Fruit fly (Drosophila melanogaster) whole organism, embryonic: ENCODE results near the gene xmas.

Experiments
- Atf-2 ChIP-seq: fragments of 200-800 bp; sonication (Bioruptor generic); optimal IDR thresholded peaks from 2 replicates; lab custom pipeline; 2016; ENCODE audit warnings: missing biosample characterization, missing genetic modification characterization
- B-H1 ChIP-seq: fragments of 200-800 bp; sonication (Bioruptor generic); IDR thresholded peaks from 3 replicates; pipeline ENCODE4 v1.3.6; 2022; ENCODE audit warnings: missing biosample characterization, missing genetic modification characterization
- CG10267 ChIP-seq: fragments of 200-800 bp; sonication (Bioruptor generic); optimal IDR thresholded peaks from 2 replicates; lab custom pipeline; 2018; ENCODE audit warnings: missing biosample characterization, mild to moderate bottlenecking, missing genetic modification characterization, moderate library complexity
- CG12071 ChIP-seq: fragments of 200-800 bp; sonication (Bioruptor generic); optimal IDR thresholded peaks from 3 replicates; lab custom pipeline; 2018; ENCODE audit warnings: missing biosample characterization, mild to moderate bottlenecking, missing genetic modification characterization
- CG12104 ChIP-seq: fragments of 200-800 bp; sonication (Bioruptor generic); optimal IDR thresholded peaks from 3 replicates; lab custom pipeline; 2016; ENCODE audit warnings: missing biosample characterization, missing genetic modification characterization
- CG12659 ChIP-seq: fragments of 200-800 bp; sonication (Bioruptor generic); optimal IDR thresholded peaks from 3 replicates; lab custom pipeline; 2017; ENCODE audit warnings: mild to moderate bottlenecking, missing biosample characterization, missing genetic modification reagents, missing genetic modification characterization
- CG12769 ChIP-seq: fragments of 200-800 bp; sonication (Bioruptor generic); optimal IDR thresholded peaks from 2 replicates; lab custom pipeline; 2019; ENCODE audit warnings: missing biosample characterization, mild to moderate bottlenecking, missing genetic modification characterization, moderate library complexity
- CG13894 ChIP-seq: fragments of 200-800 bp; sonication (Bioruptor generic); optimal IDR thresholded peaks from 3 replicates; lab custom pipeline; 2018; ENCODE audit warnings: missing biosample characterization, mild to moderate bottlenecking, missing genetic modification characterization, moderate library complexity
- CG14441 ChIP-seq: fragments of 200-800 bp; sonication (Bioruptor generic); IDR thresholded peaks from 2 replicates; pipeline ENCODE4 v1.3.6; 2022; ENCODE audit warnings: missing biosample characterization, missing genetic modification characterization
- CG1529 ChIP-seq: fragments of 200-800 bp; sonication (Bioruptor generic); optimal IDR thresholded peaks from 3 replicates; lab custom pipeline; 2018; ENCODE audit warnings: missing biosample characterization, missing genetic modification characterization
- CG15514 ChIP-seq: fragments of 200-800 bp; sonication (Bioruptor generic); optimal IDR thresholded peaks from 3 replicates; lab custom pipeline; 2017; ENCODE audit warnings: missing biosample characterization, missing genetic modification characterization, mild to moderate bottlenecking, moderate library complexity, missing genetic modification reagents
- CG15696 ChIP-seq: fragments of 200-800 bp; sonication (Bioruptor generic); optimal IDR thresholded peaks from 2 replicates; lab custom pipeline; 2019; ENCODE audit warnings: missing biosample characterization, mild to moderate bottlenecking, missing genetic modification characterization, moderate library complexity
- CG16815 ChIP-seq: fragments of 200-800 bp; sonication (Bioruptor generic); optimal IDR thresholded peaks from 3 replicates; lab custom pipeline; 2017; ENCODE audit warnings: missing biosample characterization, mild to moderate bottlenecking, missing genetic modification characterization
- CG17186 ChIP-seq: fragments of 200-800 bp; sonication (Bioruptor generic); optimal IDR thresholded peaks from 3 replicates; lab custom pipeline; 2017; ENCODE audit warnings: missing biosample characterization, missing genetic modification reagents, missing genetic modification characterization
- CG1832 ChIP-seq: fragments of 200-800 bp; sonication (Bioruptor generic); optimal IDR thresholded peaks from 2 replicates; lab custom pipeline; 2017; ENCODE audit warnings: missing biosample characterization, mild to moderate bottlenecking, missing genetic modification characterization, inconsistent platforms
- CG18476 ChIP-seq: fragments of 200-800 bp; sonication (Bioruptor generic); optimal IDR thresholded peaks from 2 replicates; lab custom pipeline; 2016; ENCODE audit warnings: missing biosample characterization, mild to moderate bottlenecking, missing genetic modification characterization
- CG2116 ChIP-seq: fragments of 200-800 bp; sonication (Bioruptor generic); optimal IDR thresholded peaks from 3 replicates; lab custom pipeline; 2018; ENCODE audit warnings: missing biosample characterization, mild to moderate bottlenecking, missing genetic modification characterization
- CG2678 ChIP-seq: fragments of 200-800 bp; sonication (Bioruptor generic); optimal IDR thresholded peaks from 3 replicates; lab custom pipeline; 2019; ENCODE audit warnings: missing biosample characterization, mild to moderate bottlenecking, missing genetic modification characterization, moderate library complexity
- CG30431 ChIP-seq: fragments of 200-800 bp; sonication (Bioruptor generic); optimal IDR thresholded peaks from 2 replicates; lab custom pipeline; 2017; ENCODE audit warnings: missing biosample characterization, missing genetic modification characterization
- CG6765 ChIP-seq: fragments of 200-800 bp; sonication (Bioruptor generic); optimal IDR thresholded peaks from 3 replicates; lab custom pipeline; 2017; ENCODE audit warnings: missing biosample characterization, mild to moderate bottlenecking, missing genetic modification characterization
- CG8359 ChIP-seq: fragments of 200-800 bp; sonication (Bioruptor generic); optimal IDR thresholded peaks from 2 replicates; lab custom pipeline; 2017; ENCODE audit warnings: missing biosample characterization, mild to moderate bottlenecking, missing genetic modification characterization, borderline replicate concordance
- CG8478 ChIP-seq: fragments of >200 bp; optimal IDR thresholded peaks from 2 replicates; lab custom pipeline; 2018
- CG9876 ChIP-seq: fragments of 200-800 bp; sonication (Bioruptor generic); optimal IDR thresholded peaks from 2 replicates; lab custom pipeline; 2016; ENCODE audit warnings: missing biosample characterization, missing genetic modification characterization
- CG9932 ChIP-seq: fragments of 200-800 bp; sonication (Bioruptor generic); IDR thresholded peaks from 2 replicates; pipeline ENCODE4 v1.3.6; 2022; ENCODE audit warnings: missing biosample characterization, missing genetic modification characterization
- HLH4C ChIP-seq: fragments of 200-800 bp; sonication (Bioruptor generic); IDR thresholded peaks from 3 replicates; pipeline ENCODE4 v1.3.6; 2022; ENCODE audit warnings: missing biosample characterization, missing genetic modification characterization; ENCODE audit not compliant: partially characterized antibody
- Hand ChIP-seq: fragments of 200-800 bp; sonication (Bioruptor generic); optimal IDR thresholded peaks from 2 replicates; lab custom pipeline; 2017; ENCODE audit warnings: mild to moderate bottlenecking, missing biosample characterization, missing genetic modification reagents, missing genetic modification characterization
- Lpt ChIP-seq: fragments of >200 bp; optimal IDR thresholded peaks from 2 replicates; lab custom pipeline; 2018; ENCODE audit warnings: missing biosample characterization, missing genetic modification characterization
- PHDP ChIP-seq: fragments of 200-800 bp; sonication (Bioruptor generic); optimal IDR thresholded peaks from 3 replicates; lab custom pipeline; 2018; ENCODE audit warnings: missing biosample characterization, mild to moderate bottlenecking, missing genetic modification characterization, moderate library complexity
- Side ChIP-seq: fragments of 200-800 bp; sonication (Bioruptor generic); optimal IDR thresholded peaks from 2 replicates; lab custom pipeline; 2016; ENCODE audit warnings: missing biosample characterization, missing genetic modification characterization
- Sry-δ ChIP-seq: fragments of 200-800 bp; sonication (Bioruptor generic); optimal IDR thresholded peaks from 2 replicates; lab custom pipeline; 2016; ENCODE audit warnings: missing biosample characterization, missing genetic modification characterization
- YL-1 ChIP-seq: fragments of 200-800 bp; sonication (Bioruptor generic); optimal IDR thresholded peaks from 3 replicates; lab custom pipeline; 2017; ENCODE audit warnings: missing biosample characterization, mild to moderate bottlenecking, missing genetic modification characterization
- ato ChIP-seq: fragments of 200-800 bp; sonication (Bioruptor generic); IDR thresholded peaks from 2 replicates; pipeline ENCODE4 v1.3.6; 2022; ENCODE audit warnings: missing biosample characterization, missing genetic modification characterization; ENCODE audit not compliant: partially characterized antibody
- chinmo ChIP-seq: fragments of 200-800 bp; sonication (Bioruptor generic); IDR thresholded peaks from 4 replicates; pipeline ENCODE4 v1.3.6; 2022; ENCODE audit warnings: missing biosample characterization, missing genetic modification characterization; ENCODE audit not compliant: partially characterized antibody
- dan ChIP-seq: fragments of 200-800 bp; sonication (Bioruptor generic); IDR thresholded peaks from 2 replicates; pipeline ENCODE4 v1.3.6; 2022; ENCODE audit warnings: missing biosample characterization, missing genetic modification characterization
- dati ChIP-seq: fragments of 200-800 bp; sonication (Bioruptor generic); IDR thresholded peaks from 2 replicates; pipeline ENCODE4 v1.3.6; 2022; ENCODE audit warnings: missing biosample characterization, missing genetic modification characterization
- dimm ChIP-seq: fragments of 200-800 bp; sonication (Bioruptor generic); IDR thresholded peaks from 2 replicates; pipeline ENCODE4 v1.3.6; 2022; ENCODE audit warnings: missing biosample characterization, missing genetic modification characterization
- gem ChIP-seq: fragments of 200-800 bp; sonication (Bioruptor generic); optimal IDR thresholded peaks from 2 replicates; lab custom pipeline; 2019; ENCODE audit warnings: missing biosample characterization, mild to moderate bottlenecking, missing genetic modification characterization, moderate library complexity
- gsb-n ChIP-seq: fragments of 200-800 bp; sonication (Bioruptor generic); optimal IDR thresholded peaks from 3 replicates; lab custom pipeline; 2018; ENCODE audit warnings: missing biosample characterization, mild to moderate bottlenecking, missing genetic modification characterization
- insv ChIP-seq, 2 experiments: fragments of 200-800 bp; sonication (Bioruptor generic); optimal IDR thresholded peaks; 3 replicates each; lab custom pipeline; 2016 to 2018; ENCODE audit warnings: missing biosample characterization in 2 of 2, missing genetic modification characterization in 2 of 2
- nau ChIP-seq: fragments of 200-800 bp; sonication (Bioruptor generic); optimal IDR thresholded peaks from 3 replicates; lab custom pipeline; 2017; ENCODE audit warnings: missing biosample characterization, mild to moderate bottlenecking, missing genetic modification characterization, missing genetic modification reagents
- odd ChIP-seq: fragments of 200-800 bp; sonication (Bioruptor generic); optimal IDR thresholded peaks from 2 replicates; lab custom pipeline; 2017; ENCODE audit warnings: missing biosample characterization, mild to moderate bottlenecking, missing genetic modification characterization
- org-1 ChIP-seq: fragments of 200-800 bp; sonication (Bioruptor generic); optimal IDR thresholded peaks from 2 replicates; lab custom pipeline; 2017; ENCODE audit warnings: missing biosample characterization, missing genetic modification characterization
- pan ChIP-seq, 4 experiments: fragments of >200 bp in 3 of 4; fragments of 200-800 bp in 1 of 4; sonication (Bioruptor generic) in 1 of 4; optimal IDR thresholded peaks in 3 of 4; IDR thresholded peaks in 1 of 4; 2 replicates each; pipeline versions ENCODE4 v1.3.6 to Lab custom; 2017 to 2022; ENCODE audit warnings: missing biosample characterization in 2 of 4, missing genetic modification characterization in 2 of 4, mixed read lengths in 1 of 4
- pum ChIP-seq: fragments of 200-800 bp; sonication (Bioruptor generic); optimal IDR thresholded peaks from 2 replicates; lab custom pipeline; 2016; ENCODE audit warnings: missing biosample characterization, missing genetic modification characterization
- shn ChIP-seq: fragments of 200-800 bp; sonication (Bioruptor generic); optimal IDR thresholded peaks from 3 replicates; lab custom pipeline; 2016; ENCODE audit warnings: missing biosample characterization, missing genetic modification characterization
- stc ChIP-seq: fragments of 200-800 bp; sonication (Bioruptor generic); IDR thresholded peaks from 2 replicates; pipeline ENCODE4 v1.3.6; 2022; ENCODE audit warnings: missing biosample characterization, missing genetic modification characterization
- tin ChIP-seq: fragments of 200-800 bp; sonication (Bioruptor generic); optimal IDR thresholded peaks from 3 replicates; lab custom pipeline; 2016; ENCODE audit warnings: missing biosample characterization, missing genetic modification characterization
- tio ChIP-seq: fragments of 200-800 bp; sonication (Bioruptor generic); optimal IDR thresholded peaks from 2 replicates; lab custom pipeline; 2017; ENCODE audit warnings: missing biosample characterization, missing genetic modification characterization, inconsistent platforms
- twi ChIP-seq: fragments of 200-800 bp; optimal IDR thresholded peaks from 2 replicates; lab custom pipeline; 2019; ENCODE audit warnings: missing biosample characterization, mild to moderate bottlenecking, missing genetic modification characterization, moderate library complexity

xmas gene

dm6 chrX:17107401-17107916 is 51.6 kb downstream of the xmas start, which contains the start of gene CG5004 (continued):
- TF ChIP-seq dimm (GFP tag; lab: Robert Waterston, UW) = no peak
- TF ChIP-seq YL-1 (GFP tag; lab: Kevin White, UChicago) = peak; percentile 17
- TF ChIP-seq nau (GFP tag; lab: Kevin White, UChicago) = peak; percentile 39
- TF ChIP-seq CG8359 (GFP tag; lab: Kevin White, UChicago) = no peak
- peak; percentile 20 for TF ChIP-seq CG12769 (tag; lab: Kevin White, UChicago)
- TF ChIP-seq dati (GFP tag; lab: Robert Waterston, UW) = no peak
- TF ChIP-seq CG12104 (GFP tag; lab: Kevin White, UChicago) = no peak
- no peak for TF ChIP-seq CG1529
- TF ChIP-seq dan = no peak
- TF ChIP-seq CG17186 (GFP tag; lab: Kevin White, UChicago) = no peak
- TF ChIP-seq CG15514 (GFP tag; lab: Kevin White, UChicago) = peak; percentile 97
- 0 out of 2 replicates have a peak, but pooled peaks have one; percentile 16 for TF ChIP-seq CG14441 (GFP tag; lab: Robert Waterston, UW)
- TF ChIP-seq CG9876 (GFP tag; lab: Kevin White, UChicago) = no peak
- TF ChIP-seq gem (tag; lab: Kevin White, UChicago) = no peak
- TF ChIP-seq tin (GFP tag; lab: Kevin White, UChicago) = no peak
- no peak for TF ChIP-seq pan (optimal IDR thresholded peaks at IDR 0.05; lab: Kevin White, UChicago)
- no peak for TF ChIP-seq pan (GFP tag; optimal IDR thresholded peaks at IDR 0.05 in 1 of 2, IDR thresholded peaks at IDR 0.05 in 1 of 2)
- TF ChIP-seq odd = no peak
- TF ChIP-seq Hand (GFP tag; lab: Kevin White, UChicago) = no peak
- peak; percentile 63 for TF ChIP-seq CG12659 (GFP tag; lab: Kevin White, UChicago)
- TF ChIP-seq CG1832 (GFP tag; lab: Kevin White, UChicago) = no peak
- TF ChIP-seq tio (GFP tag; lab: Kevin White, UChicago) = no peak
- TF ChIP-seq ato (GFP tag; lab: Robert Waterston, UW) = peak; percentile 49; the same call in 1 of the 2 replicates
- TF ChIP-seq CG18476 (GFP tag; lab: Kevin White, UChicago) = no peak
- TF ChIP-seq CG12071 (GFP tag; lab: Kevin White, UChicago) = no peak
- no peak for TF ChIP-seq CG10267 (tag; lab: Kevin White, UChicago)
- TF ChIP-seq Side (GFP tag; lab: Kevin White, UChicago) = no peak
- no peak for TF ChIP-seq CG6765
- 0 out of 3 replicates have a peak, but pooled peaks have one; percentile 38 for TF ChIP-seq HLH4C (GFP tag; lab: Robert Waterston, UW)
- 0 out of 2 replicates have a peak, but pooled peaks have one; percentile 19 for TF ChIP-seq CG9932
- no peak for TF ChIP-seq Lpt (GFP tag; lab: Kevin White, UChicago)
- TF ChIP-seq B-H1 (GFP tag; lab: Robert Waterston, UW) = peak; percentile 21; the same call in 1 of the 3 replicates
- peak; percentile 2 for TF ChIP-seq CG2116
- TF ChIP-seq twi (tag; lab: Kevin White, UChicago) = no peak
- TF ChIP-seq shn = no peak
- TF ChIP-seq Sry-δ (GFP tag; lab: Kevin White, UChicago) = peak; percentile 54
- peak; percentile 20 for TF ChIP-seq CG13894 (tag; lab: Kevin White, UChicago)
- no peak for TF ChIP-seq insv (GFP tag; optimal IDR thresholded peaks at IDR 0.05; lab: Kevin White, UChicago)
- TF ChIP-seq PHDP (tag; lab: Kevin White, UChicago) = no peak
- no peak for TF ChIP-seq org-1 (GFP tag; lab: Kevin White, UChicago)
- no peak for TF ChIP-seq Atf-2 (GFP tag; lab: Kevin White, UChicago)
- TF ChIP-seq stc = peak; percentile 39; the same call in 1 of the 2 replicates
- TF ChIP-seq CG15696 (tag; lab: Kevin White, UChicago) = no peak
- no peak for TF ChIP-seq gsb-n
- no peak for TF ChIP-seq pum
- no peak for TF ChIP-seq CG8478 (lab: Kevin White, UChicago)
- no peak for TF ChIP-seq CG30431 (GFP tag; lab: Kevin White, UChicago)
- no peak for TF ChIP-seq CG16815 (GFP tag; lab: Kevin White, UChicago)
- TF ChIP-seq chinmo (GFP tag; lab: Robert Waterston, UW) = 0 out of 4 replicates have a peak, but pooled peaks have one; percentile 66
- TF ChIP-seq CG2678 (tag; lab: Kevin White, UChicago) = no peak
